Worm (Caenorhabditis elegans) whole organism, L4 larva: ENCODE results near the gene C09G4.4.

Experiments used
- F10B5.3 ChIP-seq: sonication (generic microtip); optimal IDR thresholded peaks from 2 replicates; lab custom pipeline; 2016; ENCODE audit warnings: mild to moderate bottlenecking, missing genetic modification characterization, missing compliant biosample characterization
- F44E2.7 ChIP-seq: fragments of 200-800 bp; sonication (Bioruptor generic); IDR thresholded peaks from 2 replicates; pipeline ENCODE4 v2.1.2; 2022; ENCODE audit warnings: missing genetic modification characterization, missing compliant biosample characterization
- F49E8.2 ChIP-seq: sonication (generic microtip); optimal IDR thresholded peaks from 2 replicates; lab custom pipeline; 2016; ENCODE audit warnings: missing compliant biosample characterization, mild to moderate bottlenecking, missing genetic modification characterization, borderline replicate concordance
- R02D3.7 ChIP-seq: fragments of 150-350 bp; sonication (generic microtip); optimal IDR thresholded peaks from 3 replicates; lab custom pipeline; 2014; ENCODE audit warnings: missing biosample characterization, missing genetic modification characterization
- T20F7.1 ChIP-seq: fragments of 200-800 bp; sonication (Bioruptor generic); optimal IDR thresholded peaks from 2 replicates; lab custom pipeline; 2018; ENCODE audit warnings: mild to moderate bottlenecking, missing genetic modification characterization, missing compliant biosample characterization
- T26A8.4 ChIP-seq: fragments of 200-800 bp; sonication (Bioruptor generic); IDR thresholded peaks from 2 replicates; pipeline ENCODE4 v1.3.6; 2022; ENCODE audit warnings: missing genetic modification characterization, missing compliant biosample characterization
- Y105C5A.15 ChIP-seq: fragments of 200-800 bp; sonication (Bioruptor generic); IDR thresholded peaks from 2 replicates; pipeline ENCODE4 v1.3.6; 2022; ENCODE audit warnings: missing genetic modification characterization, missing compliant biosample characterization
- Y75B8A.6 ChIP-seq: fragments of 200-800 bp; sonication (Bioruptor generic); IDR thresholded peaks from 2 replicates; pipeline ENCODE4 v1.3.6; 2022; ENCODE audit warnings: missing genetic modification reagents, missing genetic modification characterization, missing compliant biosample characterization
- ZK546.5 ChIP-seq, 2 experiments: sonication (generic microtip); optimal IDR thresholded peaks; 2 replicates each; lab custom pipeline; 2017; ENCODE audit warnings: missing biosample characterization in 2 of 2, missing genetic modification characterization in 2 of 2
- arid-1 ChIP-seq: fragments of 200-800 bp; sonication (Bioruptor generic); conservative IDR thresholded peaks from 2 replicates; pipeline ENCODE4 v1.3.6; 2022; ENCODE audit warnings: missing genetic modification reagents, missing genetic modification characterization, missing compliant biosample characterization
- ceh-20 ChIP-seq: fragments of 200-800 bp; sonication (Bioruptor generic); IDR thresholded peaks from 2 replicates; pipeline ENCODE4 v1.3.6; 2022; ENCODE audit warnings: missing genetic modification reagents, missing genetic modification characterization, missing compliant biosample characterization
- ceh-28 ChIP-seq: fragments of 150-350 bp; optimal IDR thresholded peaks from 2 replicates; lab custom pipeline; 2014; ENCODE audit warnings: missing biosample characterization, missing genetic modification reagents, missing genetic modification characterization
- ceh-82 ChIP-seq: sonication (generic microtip); optimal IDR thresholded peaks from 2 replicates; lab custom pipeline; 2017; ENCODE audit warnings: missing biosample characterization, missing genetic modification characterization
- ces-1 ChIP-seq: fragments of 150-350 bp; sonication (generic microtip); optimal IDR thresholded peaks from 4 replicates; lab custom pipeline; 2014; ENCODE audit warnings: missing biosample characterization, missing genetic modification reagents, missing genetic modification characterization
- cey-2 ChIP-seq: sonication (generic microtip); optimal IDR thresholded peaks from 3 replicates; lab custom pipeline; 2017; ENCODE audit warnings: missing genetic modification characterization, mild to moderate bottlenecking, missing compliant biosample characterization, antibody characterized with exemption, borderline replicate concordance; ENCODE audit not compliant: insufficient read depth
- ctbp-1 ChIP-seq: fragments of 200-800 bp; sonication (Bioruptor generic); IDR thresholded peaks from 2 replicates; pipeline ENCODE4 v1.3.6; 2022; ENCODE audit warnings: missing genetic modification reagents, missing genetic modification characterization, missing compliant biosample characterization
- daf-12 ChIP-seq: fragments of 150-350 bp; optimal IDR thresholded peaks from 2 replicates; lab custom pipeline; 2014; ENCODE audit warnings: missing biosample characterization, missing genetic modification reagents, missing genetic modification characterization
- daf-16 ChIP-seq, 3 experiments: sonication (generic microtip); optimal IDR thresholded peaks; 2 replicates each; lab custom pipeline; 2016 to 2017; ENCODE audit warnings: missing genetic modification characterization in 3 of 3, missing genetic modification reagents in 3 of 3, mild to moderate bottlenecking in 2 of 3, missing compliant biosample characterization in 2 of 3, missing biosample characterization in 1 of 3, moderate library complexity in 1 of 3
- daf-19 ChIP-seq: fragments of 200-800 bp; sonication (Bioruptor generic); conservative IDR thresholded peaks from 2 replicates; pipeline ENCODE4 v1.3.6; 2022; ENCODE audit warnings: missing genetic modification characterization, missing compliant biosample characterization
- dmd-6 ChIP-seq: fragments of 200-800 bp; sonication (Bioruptor generic); IDR thresholded peaks from 2 replicates; pipeline ENCODE4 v1.3.6; 2022; ENCODE audit warnings: missing genetic modification reagents, missing genetic modification characterization, missing compliant biosample characterization
- dmd-8 ChIP-seq: fragments of 200-800 bp; sonication (Bioruptor generic); IDR thresholded peaks from 2 replicates; pipeline ENCODE4 v1.3.6; 2022; ENCODE audit warnings: missing genetic modification characterization, missing compliant biosample characterization
- dpl-1 ChIP-seq: fragments of 150-350 bp; optimal IDR thresholded peaks from 2 replicates; lab custom pipeline; 2014; ENCODE audit warnings: missing biosample characterization, missing genetic modification reagents, missing genetic modification characterization
- hif-1 ChIP-seq, 2 experiments: sonication (generic microtip); optimal IDR thresholded peaks; 2 replicates each; lab custom pipeline; 2016 to 2017; ENCODE audit warnings: missing compliant biosample characterization in 2 of 2, missing genetic modification characterization in 2 of 2, missing genetic modification reagents in 2 of 2, missing genotype in 2 of 2, mild to moderate bottlenecking in 1 of 2
- hmg-1.1 ChIP-seq: fragments of 200-800 bp; sonication (Bioruptor generic); IDR thresholded peaks from 2 replicates; pipeline ENCODE4 v1.3.6; 2022; ENCODE audit warnings: missing genetic modification reagents, missing genetic modification characterization, missing compliant biosample characterization
- lin-29 ChIP-seq: fragments of 200-800 bp; sonication (Bioruptor generic); IDR thresholded peaks from 2 replicates; pipeline ENCODE4 v1.3.6; 2022; ENCODE audit warnings: missing genetic modification reagents, missing genetic modification characterization, missing compliant biosample characterization
- lin-39 ChIP-seq: fragments of 150-350 bp; optimal IDR thresholded peaks from 2 replicates; lab custom pipeline; 2014; ENCODE audit warnings: missing biosample characterization, missing genetic modification reagents, missing genetic modification characterization
- lir-3 ChIP-seq: sonication (generic microtip); optimal IDR thresholded peaks from 2 replicates; lab custom pipeline; 2016; ENCODE audit warnings: mild to moderate bottlenecking, missing genetic modification characterization, missing compliant biosample characterization
- madf-5 ChIP-seq, 2 experiments: fragments of 200-800 bp; sonication (Bioruptor generic); IDR thresholded peaks; 2 replicates each; pipeline ENCODE4 v1.3.6; 2022; ENCODE audit warnings: missing compliant biosample characterization in 2 of 2, missing genetic modification characterization in 2 of 2
- mdt-29 ChIP-seq: fragments of 200-800 bp; sonication (Bioruptor generic); IDR thresholded peaks from 2 replicates; pipeline ENCODE4 v1.3.6; 2022; ENCODE audit warnings: missing genetic modification reagents, missing genetic modification characterization, missing compliant biosample characterization
- mxl-3 ChIP-seq: fragments of 200-800 bp; sonication (Bioruptor generic); optimal IDR thresholded peaks from 2 replicates; lab custom pipeline; 2018; ENCODE audit warnings: mild to moderate bottlenecking, missing genetic modification characterization, missing compliant biosample characterization
- nhr-102 ChIP-seq: sonication (generic microtip); optimal IDR thresholded peaks from 2 replicates; lab custom pipeline; 2016; ENCODE audit warnings: mild to moderate bottlenecking, missing genetic modification characterization, moderate library complexity, missing compliant biosample characterization
- nhr-111 ChIP-seq: fragments of 200-800 bp; sonication (Bioruptor generic); optimal IDR thresholded peaks from 2 replicates; lab custom pipeline; 2018; ENCODE audit warnings: mild to moderate bottlenecking, missing genetic modification characterization, missing compliant biosample characterization
- nhr-25 ChIP-seq: sonication (generic microtip); optimal IDR thresholded peaks from 2 replicates; lab custom pipeline; 2017; ENCODE audit warnings: missing genetic modification characterization, mild to moderate bottlenecking, missing compliant biosample characterization, antibody characterized with exemption, moderate library complexity, borderline replicate concordance; ENCODE audit not compliant: insufficient read depth
- nhr-42 ChIP-seq: fragments of 200-800 bp; sonication (Bioruptor generic); IDR thresholded peaks from 2 replicates; pipeline ENCODE4 v1.3.6; 2022; ENCODE audit warnings: missing genetic modification characterization, missing compliant biosample characterization
- nhr-76 ChIP-seq: fragments of 150-350 bp; optimal IDR thresholded peaks from 2 replicates; lab custom pipeline; 2014; ENCODE audit warnings: missing biosample characterization, missing genetic modification characterization
- php-3 ChIP-seq: fragments of 200-800 bp; sonication (Bioruptor generic); IDR thresholded peaks from 2 replicates; pipeline ENCODE4 v1.3.6; 2022; ENCODE audit warnings: missing genetic modification reagents, missing genetic modification characterization, missing compliant biosample characterization
- rbr-2 ChIP-seq: sonication (generic microtip); optimal IDR thresholded peaks from 2 replicates; lab custom pipeline; 2016; ENCODE audit warnings: missing genotype, missing genetic modification characterization, missing compliant biosample characterization
- skn-1 ChIP-seq: fragments of 150-350 bp; optimal IDR thresholded peaks from 2 replicates; lab custom pipeline; 2014; ENCODE audit warnings: missing biosample characterization, missing genetic modification characterization
- snpc-1.2 ChIP-seq: fragments of 200-800 bp; sonication (Bioruptor generic); IDR thresholded peaks from 2 replicates; pipeline ENCODE4 v1.3.6; 2022; ENCODE audit warnings: missing genetic modification reagents, missing genetic modification characterization, missing compliant biosample characterization
- snpc-4 ChIP-seq: fragments of 150-350 bp; optimal IDR thresholded peaks from 2 replicates; lab custom pipeline; 2014; ENCODE audit warnings: missing biosample characterization, missing genetic modification characterization
- spr-3 ChIP-seq: fragments of 200-800 bp; sonication (Bioruptor generic); optimal IDR thresholded peaks from 2 replicates; lab custom pipeline; 2018; ENCODE audit warnings: mild to moderate bottlenecking, missing genetic modification characterization, missing compliant biosample characterization
- tag-97 ChIP-seq: fragments of 200-800 bp; sonication (Bioruptor generic); IDR thresholded peaks from 2 replicates; pipeline ENCODE4 v1.3.6; 2022; ENCODE audit warnings: missing genetic modification characterization, missing compliant biosample characterization
- tra-1 ChIP-seq: fragments of 200-800 bp; sonication (Bioruptor generic); IDR thresholded peaks from 2 replicates; pipeline ENCODE4 v1.3.6; 2022; ENCODE audit warnings: missing genetic modification reagents, missing genetic modification characterization, missing compliant biosample characterization
- unc-130 ChIP-seq: sonication (generic microtip); optimal IDR thresholded peaks from 2 replicates; lab custom pipeline; 2016; ENCODE audit warnings: missing genetic modification reagents, missing genetic modification characterization, missing compliant biosample characterization
- unc-39 ChIP-seq: sonication (generic microtip); optimal IDR thresholded peaks from 2 replicates; lab custom pipeline; 2017; ENCODE audit warnings: missing biosample characterization, missing genetic modification characterization
- vab-7 ChIP-seq: fragments of 200-800 bp; sonication (Bioruptor generic); IDR thresholded peaks from 2 replicates; pipeline ENCODE4 v1.3.6; 2022; ENCODE audit warnings: missing genetic modification reagents, missing genetic modification characterization, missing compliant biosample characterization
- zfp-3 ChIP-seq: fragments of 200-800 bp; sonication (Bioruptor generic); conservative IDR thresholded peaks from 2 replicates; pipeline ENCODE4 v1.3.6; 2022; ENCODE audit warnings: missing genetic modification reagents, missing genetic modification characterization, missing compliant biosample characterization
- zip-11 ChIP-seq: fragments of 200-800 bp; sonication (Bioruptor generic); IDR thresholded peaks from 2 replicates; pipeline ENCODE4 v1.3.6; 2022; ENCODE audit warnings: missing genetic modification characterization, missing compliant biosample characterization
- ztf-11 ChIP-seq: fragments of 150-350 bp; optimal IDR thresholded peaks from 2 replicates; lab custom pipeline; 2014; ENCODE audit warnings: missing biosample characterization, missing genetic modification characterization

Gene C09G4.4

DNA sequence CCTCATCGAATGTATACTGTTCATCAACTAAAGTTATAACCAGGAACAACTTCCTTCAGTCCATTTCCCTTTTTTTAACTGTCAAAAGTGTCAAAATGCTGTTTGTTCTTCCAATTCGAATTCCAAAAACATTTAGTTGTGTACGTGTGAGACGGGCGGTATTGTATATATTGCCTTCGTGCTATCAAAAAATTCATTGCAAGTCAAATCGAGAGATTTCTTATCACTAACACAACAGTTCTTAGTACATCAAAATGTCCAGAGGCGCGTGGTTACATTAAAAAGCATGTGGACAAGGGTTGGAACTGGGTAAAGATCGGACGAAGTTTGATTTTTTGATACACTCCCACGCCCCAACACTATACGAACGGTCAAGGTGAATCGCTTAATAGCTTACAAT is 15.6 kb downstream of the C09G4.4 start (continued):
- TF ChIP-seq ces-1 (GFP tag; lab: Kevin White, UChicago) (no peak), F49E8.2 (tag; lab: Kevin White, UChicago) (no peak), unc-130 (GFP tag; lab: Kevin White, UChicago) (no peak), ctbp-1 (GFP tag; lab: Robert Waterston, UW) (no peak), ZK546.5 (tag; optimal IDR thresholded peaks at IDR 0.05; lab: Kevin White, UChicago) (no peak), tag-97 (GFP tag; lab: Robert Waterston, UW) (no peak), nhr-25 (tag; lab: Kevin White, UChicago) (no peak), cey-2 (tag; lab: Kevin White, UChicago) (peak; percentile 81), ztf-11 (tag; lab: Kevin White, UChicago) (no peak), hmg-1.1 (no peak), dmd-6 (GFP tag; lab: Robert Waterston, UW) (peak; percentile 96), F10B5.3 (tag; lab: Kevin White, UChicago) (no peak), T20F7.1 (GFP tag; lab: Kevin White, UChicago) (no peak), Y75B8A.6 (GFP tag; lab: Robert Waterston, UW) (no peak), daf-19 (no peak), tra-1 (peak; percentile 67; the same call in 1 of the 2 replicates), nhr-76 (no peak), snpc-1.2 (GFP tag; lab: Robert Waterston, UW) (no peak), php-3 (GFP tag; lab: Robert Waterston, UW) (peak; percentile 83), lin-29 (GFP tag; lab: Robert Waterston, UW) (no peak), R02D3.7 (tag; lab: Kevin White, UChicago) (no peak), ceh-28 (no peak)

ce11 chrIV:8529039-8529438 is 16.3 kb downstream of the C09G4.4 start:
- TF ChIP-seq Y105C5A.15 (GFP tag; lab: Robert Waterston, UW) = no peak
- no peak for TF ChIP-seq nhr-102
- TF ChIP-seq lir-3 = no peak
- TF ChIP-seq nhr-111 (GFP tag; lab: Kevin White, UChicago) = no peak
- TF ChIP-seq zip-11 = no peak
- TF ChIP-seq daf-16 (GFP tag; optimal IDR thresholded peaks at IDR 0.05; lab: Kevin White, UChicago) = no peak
- TF ChIP-seq daf-16 (tag; optimal IDR thresholded peaks at IDR 0.05; lab: Kevin White, UChicago) = no peak
- TF ChIP-seq spr-3 (GFP tag; lab: Kevin White, UChicago) = no peak
- no peak for TF ChIP-seq F44E2.7 (GFP tag; lab: Robert Waterston, UW)
- TF ChIP-seq arid-1 = no peak
- no peak for TF ChIP-seq Y75B8A.6 (GFP tag; lab: Robert Waterston, UW)
- TF ChIP-seq mxl-3 (GFP tag; lab: Kevin White, UChicago) = peak; percentile 43
- no peak for TF ChIP-seq T26A8.4
- 0 out of 2 replicates have a peak, but pooled peaks have one; percentile 8 for TF ChIP-seq ctbp-1 (GFP tag; lab: Robert Waterston, UW)
- no peak for TF ChIP-seq ceh-82 (tag; lab: Kevin White, UChicago)
- TF ChIP-seq dpl-1 (GFP tag; lab: Kevin White, UChicago) = no peak
- TF ChIP-seq hmg-1.1 = no peak
- TF ChIP-seq zfp-3 (GFP tag; lab: Robert Waterston, UW) = 0 out of 2 replicates have a peak, but pooled peaks have one; percentile 14
- no peak for TF ChIP-seq F49E8.2 (tag; lab: Kevin White, UChicago)
- peak; percentile 34; the same call in 1 of the 2 replicates for TF ChIP-seq mdt-29 (GFP tag; lab: Robert Waterston, UW)
- no peak for TF ChIP-seq vab-7
- peak; percentile 6 for TF ChIP-seq rbr-2 (tag; lab: Kevin White, UChicago)
- no peak for TF ChIP-seq daf-12 (tag; lab: Kevin White, UChicago)
- no peak for TF ChIP-seq snpc-4 (tag; lab: Kevin White, UChicago)
- no peak for TF ChIP-seq skn-1 (tag; lab: Kevin White, UChicago)
- no peak for TF ChIP-seq lin-39 (tag; lab: Kevin White, UChicago)
- no peak for TF ChIP-seq nhr-42
- TF ChIP-seq T20F7.1 (GFP tag; lab: Kevin White, UChicago) = no peak
- TF ChIP-seq dmd-6 (GFP tag; lab: Robert Waterston, UW) = peak; percentile 69
- no peak for TF ChIP-seq madf-5 (GFP tag; IDR thresholded peaks at IDR 0.05; lab: Robert Waterston, UW)
- peak; percentile 20; the same call in 1 of the 2 replicates for TF ChIP-seq ceh-20 (GFP tag; lab: Robert Waterston, UW)
- no peak for TF ChIP-seq unc-39 (tag; lab: Kevin White, UChicago)
- peak; percentile 28 to 67 for TF ChIP-seq hif-1 (tag; optimal IDR thresholded peaks at IDR 0.05; lab: Kevin White, UChicago)
- TF ChIP-seq lin-29 (GFP tag; lab: Robert Waterston, UW) = no peak
- no peak for TF ChIP-seq dmd-8 (GFP tag; lab: Robert Waterston, UW)
